Worm (Caenorhabditis elegans) whole organism, L4 larva: ENCODE results near the gene srm-5.

Experiments
- F44E2.7 ChIP-seq: fragments of 200-800 bp; sonication (Bioruptor generic); IDR thresholded peaks from 2 replicates; pipeline ENCODE4 v2.1.2; 2022; ENCODE audit warnings: missing genetic modification characterization, missing compliant biosample characterization
- tra-1 ChIP-seq: fragments of 200-800 bp; sonication (Bioruptor generic); IDR thresholded peaks from 2 replicates; pipeline ENCODE4 v1.3.6; 2022; ENCODE audit warnings: missing genetic modification reagents, missing genetic modification characterization, missing compliant biosample characterization
- zip-2 ChIP-seq: fragments of 150-350 bp; optimal IDR thresholded peaks from 2 replicates; lab custom pipeline; 2014; ENCODE audit warnings: missing biosample characterization, missing genetic modification characterization

DNA sequence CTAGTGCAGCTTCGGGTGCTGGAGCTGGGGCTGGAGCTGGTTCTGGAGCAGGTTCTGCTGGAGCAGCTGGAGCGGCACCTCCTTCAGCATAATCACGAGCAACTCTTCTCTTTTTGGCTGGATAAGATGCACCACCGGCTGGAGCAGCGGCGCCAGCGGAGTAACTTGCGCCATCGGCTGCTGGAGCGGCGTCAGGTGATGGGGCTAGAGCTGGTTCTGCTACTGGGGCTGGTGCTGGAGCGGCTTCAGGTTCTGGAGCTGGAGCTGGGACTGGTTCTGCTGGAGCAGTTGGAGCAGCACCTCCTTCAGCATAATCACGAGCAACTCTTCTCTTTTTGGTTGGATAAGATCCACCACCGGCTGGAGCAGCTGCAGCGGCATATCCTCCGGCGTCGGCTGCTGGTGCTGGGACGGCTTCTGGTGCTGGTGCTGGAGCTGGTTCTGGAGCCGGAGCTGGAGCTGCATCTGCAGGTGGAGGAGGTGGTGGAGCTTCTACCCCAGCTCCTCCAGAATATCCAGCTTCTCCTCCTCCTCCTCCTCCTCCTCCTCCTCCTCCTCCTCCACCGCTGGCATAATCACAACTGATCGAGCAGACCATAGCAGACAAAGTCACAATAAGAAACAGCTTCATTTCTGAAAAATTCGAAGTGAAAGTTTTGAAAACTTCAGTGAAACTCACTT, 15.8 kb upstream of the srm-5 start, which contains the start of gene F47B8.13:
- TF ChIP-seq F44E2.7 (GFP tag; lab: Robert Waterston, UW) (no peak), zip-2 (tag; lab: Kevin White, UChicago) (no peak), tra-1 (GFP tag; lab: Robert Waterston, UW) (no peak)
